Worm (Caenorhabditis elegans) whole organism, L1 larva: ENCODE data around the gene Y11D7A.9.
A peak's percentile ranks its signal among the peaks of the same experiment; 100 is the strongest.

Experiments
- C34B4.2 ChIP-seq: sonication (generic microtip); optimal IDR thresholded peaks from 2 replicates; lab custom pipeline; 2017; ENCODE audit warnings: mild to moderate bottlenecking, missing genetic modification characterization, missing compliant biosample characterization
- Y116A8C.19 ChIP-seq: sonication (generic microtip); optimal IDR thresholded peaks from 2 replicates; lab custom pipeline; 2016; ENCODE audit warnings: missing compliant biosample characterization, missing genetic modification characterization, borderline replicate concordance
- aha-1 ChIP-seq: fragments of 150-350 bp; optimal IDR thresholded peaks from 2 replicates; lab custom pipeline; 2014; ENCODE audit warnings: missing biosample characterization, missing genetic modification characterization
- alr-1 ChIP-seq: fragments of 200-800 bp; sonication (Bioruptor generic); optimal IDR thresholded peaks from 2 replicates; lab custom pipeline; 2018; ENCODE audit warnings: borderline replicate concordance, mild to moderate bottlenecking, missing genetic modification characterization, missing compliant biosample characterization
- ama-1 ChIP-seq: fragments of 150-350 bp; optimal IDR thresholded peaks from 2 replicates; lab custom pipeline; 2014
- blmp-1 ChIP-seq: fragments of 150-350 bp; optimal IDR thresholded peaks from 2 replicates; lab custom pipeline; 2014; ENCODE audit warnings: missing biosample characterization, missing genetic modification characterization
- ceh-63 ChIP-seq: fragments of 200-800 bp; sonication (Bioruptor generic); optimal IDR thresholded peaks from 2 replicates; lab custom pipeline; 2018; ENCODE audit warnings: mild to moderate bottlenecking, missing genetic modification characterization, missing compliant biosample characterization
- ceh-82 ChIP-seq, 3 experiments: fragments of 150-350 bp in 1 of 3; sonication (generic microtip) in 2 of 3; optimal IDR thresholded peaks; 2 replicates each; lab custom pipeline; 2014 to 2017; ENCODE audit warnings: missing biosample characterization in 3 of 3, missing genetic modification characterization in 3 of 3
- ceh-88 ChIP-seq: fragments of 200-800 bp; sonication (Bioruptor generic); IDR thresholded peaks from 2 replicates; pipeline ENCODE4 v1.3.6; 2022; ENCODE audit warnings: missing genetic modification characterization, missing compliant biosample characterization
- efl-1 ChIP-seq, 4 experiments: fragments of 150-350 bp; optimal IDR thresholded peaks in 3 of 4; peaks in 1 of 4; 1 replicate in 1 of 4; 2 replicates in 3 of 4; lab custom pipeline; 2014; ENCODE audit warnings: missing biosample characterization in 2 of 4, missing genetic modification characterization in 2 of 4, missing genetic modification reagents in 2 of 4
- efl-3 ChIP-seq: fragments of 200-800 bp; sonication (Bioruptor generic); optimal IDR thresholded peaks from 2 replicates; lab custom pipeline; 2018; ENCODE audit warnings: mild to moderate bottlenecking, missing genetic modification characterization, missing compliant biosample characterization
- egl-13 ChIP-seq: sonication (generic microtip); optimal IDR thresholded peaks from 2 replicates; lab custom pipeline; 2016; ENCODE audit warnings: missing genotype, missing genetic modification reagents, missing genetic modification characterization, missing compliant biosample characterization
- elt-3 ChIP-seq, 6 experiments: fragments of 150-350 bp in 1 of 6; sonication (generic microtip); optimal IDR thresholded peaks; 2 replicates each; lab custom pipeline; 2017 to 2018; ENCODE audit warnings: missing biosample characterization in 6 of 6, missing genetic modification characterization in 6 of 6, inconsistent platforms in 1 of 6
- fos-1 ChIP-seq: fragments of 150-350 bp; optimal IDR thresholded peaks from 2 replicates; lab custom pipeline; 2014; ENCODE audit warnings: missing biosample characterization, missing genetic modification characterization
- grh-1 ChIP-seq: fragments of 200-800 bp; sonication (Bioruptor generic); IDR thresholded peaks from 2 replicates; pipeline ENCODE4 v1.3.6; 2022; ENCODE audit warnings: missing genetic modification reagents, missing genetic modification characterization, missing compliant biosample characterization
- hlh-17 ChIP-seq: fragments of 200-800 bp; sonication (Bioruptor generic); optimal IDR thresholded peaks from 2 replicates; lab custom pipeline; 2018; ENCODE audit warnings: missing genetic modification characterization, mild to moderate bottlenecking, missing compliant biosample characterization, moderate library complexity, borderline replicate concordance
- hpl-2 ChIP-seq: fragments of 150-350 bp; optimal IDR thresholded peaks from 2 replicates; lab custom pipeline; 2014; ENCODE audit warnings: missing biosample characterization, missing genetic modification reagents, missing genetic modification characterization
- lin-13 ChIP-seq: fragments of 150-350 bp; optimal IDR thresholded peaks from 2 replicates; lab custom pipeline; 2014; ENCODE audit warnings: missing biosample characterization, missing genetic modification reagents, missing genetic modification characterization
- lin-15B ChIP-seq: fragments of 150-350 bp; sonication (generic microtip); optimal IDR thresholded peaks from 3 replicates; lab custom pipeline; 2014; ENCODE audit warnings: missing biosample characterization, missing genetic modification characterization
- lsy-2 ChIP-seq, 2 experiments: fragments of 150-350 bp; optimal IDR thresholded peaks; 2 replicates each; lab custom pipeline; 2014; ENCODE audit warnings: missing biosample characterization in 2 of 2, missing genetic modification characterization in 2 of 2
- nhr-20 ChIP-seq: sonication (generic microtip); optimal IDR thresholded peaks from 2 replicates; lab custom pipeline; 2016; ENCODE audit warnings: mild to moderate bottlenecking, missing genetic modification characterization, missing compliant biosample characterization
- nhr-237 ChIP-seq: fragments of 150-350 bp; optimal IDR thresholded peaks from 2 replicates; lab custom pipeline; 2014; ENCODE audit warnings: missing biosample characterization, missing genetic modification characterization
- nhr-28 ChIP-seq: fragments of 150-350 bp; optimal IDR thresholded peaks from 2 replicates; lab custom pipeline; 2014; ENCODE audit warnings: missing biosample characterization, missing genetic modification characterization
- nhr-71 ChIP-seq: sonication (generic microtip); optimal IDR thresholded peaks from 2 replicates; lab custom pipeline; 2016; ENCODE audit warnings: mild to moderate bottlenecking, missing genetic modification characterization, moderate library complexity, missing compliant biosample characterization
- nhr-84 ChIP-seq: sonication (generic microtip); optimal IDR thresholded peaks from 2 replicates; lab custom pipeline; 2017; ENCODE audit warnings: missing biosample characterization, missing genetic modification characterization
- nhr-85 ChIP-seq: sonication (generic microtip); peaks from one replicate; lab custom pipeline; 2016; ENCODE audit warnings: missing genetic modification characterization, inconsistent platforms, missing compliant biosample characterization
- nhr-90 ChIP-seq: sonication (generic microtip); optimal IDR thresholded peaks from 2 replicates; lab custom pipeline; 2016; ENCODE audit warnings: mild to moderate bottlenecking, missing genetic modification characterization, missing compliant biosample characterization; ENCODE audit not compliant: poor library complexity
- pag-3 ChIP-seq: sonication (generic microtip); optimal IDR thresholded peaks from 2 replicates; lab custom pipeline; 2017; ENCODE audit warnings: missing genetic modification characterization, mild to moderate bottlenecking, missing compliant biosample characterization, antibody characterized with exemption, borderline replicate concordance; ENCODE audit not compliant: insufficient read depth
- pax-3 ChIP-seq: fragments of 200-800 bp; sonication (Bioruptor generic); optimal IDR thresholded peaks from 2 replicates; lab custom pipeline; 2018; ENCODE audit warnings: mild to moderate bottlenecking, missing genetic modification characterization, moderate library complexity, missing compliant biosample characterization
- skn-1 ChIP-seq: fragments of 150-350 bp; optimal IDR thresholded peaks from 2 replicates; lab custom pipeline; 2014; ENCODE audit warnings: missing biosample characterization, missing genetic modification characterization
- snpc-4 ChIP-seq: fragments of 150-350 bp; optimal IDR thresholded peaks from 2 replicates; lab custom pipeline; 2014; ENCODE audit warnings: missing biosample characterization, missing genetic modification characterization
- snu-23 ChIP-seq: sonication (generic microtip); optimal IDR thresholded peaks from 2 replicates; lab custom pipeline; 2016; ENCODE audit warnings: missing genetic modification characterization, missing compliant biosample characterization
- sptf-1 ChIP-seq: fragments of 150-350 bp; optimal IDR thresholded peaks from 2 replicates; lab custom pipeline; 2014; ENCODE audit warnings: missing biosample characterization, missing genetic modification characterization
- tlp-1 ChIP-seq: fragments of 150-350 bp; optimal IDR thresholded peaks from 2 replicates; lab custom pipeline; 2014; ENCODE audit warnings: missing biosample characterization, missing genetic modification characterization
- unc-30 ChIP-seq: sonication (generic microtip); optimal IDR thresholded peaks from 2 replicates; lab custom pipeline; 2017; ENCODE audit warnings: missing biosample characterization, missing genetic modification characterization
- unc-62 ChIP-seq: fragments of 150-350 bp; optimal IDR thresholded peaks from 2 replicates; lab custom pipeline; 2014; ENCODE audit warnings: missing biosample characterization, missing genetic modification reagents, missing genetic modification characterization
- unc-86 ChIP-seq: sonication (generic microtip); optimal IDR thresholded peaks from 2 replicates; lab custom pipeline; 2016; ENCODE audit warnings: missing genetic modification characterization, missing compliant biosample characterization
- unc-98 ChIP-seq: fragments of 200-800 bp; sonication (Bioruptor generic); IDR thresholded peaks from 2 replicates; pipeline ENCODE4 v1.3.6; 2022; ENCODE audit warnings: missing genetic modification characterization, missing compliant biosample characterization
- xbp-1 ChIP-seq: sonication (generic microtip); optimal IDR thresholded peaks from 2 replicates; lab custom pipeline; 2016; ENCODE audit warnings: missing genetic modification characterization, missing compliant biosample characterization
- zip-4 ChIP-seq: fragments of 200-800 bp; sonication (Bioruptor generic); optimal IDR thresholded peaks from 2 replicates; lab custom pipeline; 2018; ENCODE audit warnings: mild to moderate bottlenecking, missing genetic modification characterization, moderate library complexity, missing compliant biosample characterization
- ztf-11 ChIP-seq, 2 experiments: sonication (generic microtip); optimal IDR thresholded peaks; 2 replicates each; lab custom pipeline; 2016 to 2017; ENCODE audit warnings: missing genetic modification characterization in 2 of 2, missing biosample characterization in 1 of 2, missing compliant biosample characterization in 1 of 2
- ztf-4 ChIP-seq: fragments of 150-350 bp; optimal IDR thresholded peaks from 2 replicates; lab custom pipeline; 2014; ENCODE audit warnings: missing biosample characterization, missing genetic modification characterization

Y11D7A.9 gene

DNA sequence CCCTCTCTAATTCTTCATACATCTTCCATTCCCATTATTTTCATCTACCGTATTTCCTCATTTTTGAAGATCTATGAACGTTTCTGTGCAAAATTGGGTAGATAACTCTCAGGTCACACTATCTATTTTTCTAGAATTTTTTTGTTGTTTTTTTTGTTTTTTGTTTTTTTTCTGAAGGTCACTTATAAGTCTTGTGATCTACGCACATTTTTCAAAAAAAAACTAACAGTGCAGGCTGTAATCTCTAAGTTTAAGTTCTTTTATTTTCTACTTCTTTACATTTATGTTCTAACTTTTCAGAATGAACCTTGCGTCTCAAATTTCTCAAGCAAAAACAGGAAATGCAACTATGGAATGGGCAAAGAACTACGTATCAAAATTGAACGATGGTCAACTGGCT is 13.9 kb upstream of the Y11D7A.9 start, which contains the start of gene flh-3:
TSS of gene flh-3 (plus strand) at position 301 of the 400 bp plus-strand sequence.
- no peak for TF ChIP-seq snu-23 (GFP tag; lab: Kevin White, UChicago)
- TF ChIP-seq ztf-11 (tag; optimal IDR thresholded peaks at IDR 0.05; lab: Kevin White, UChicago): no peak
- TF ChIP-seq ztf-4 (tag; lab: Kevin White, UChicago): no peak
- TF ChIP-seq xbp-1 (tag; lab: Kevin White, UChicago): no peak
- no peak for TF ChIP-seq nhr-84 (tag; lab: Kevin White, UChicago)
- no peak for TF ChIP-seq efl-3
- TF ChIP-seq alr-1 (tag; lab: Kevin White, UChicago): no peak
- TF ChIP-seq elt-3 (tag; optimal IDR thresholded peaks at IDR 0.05; lab: Kevin White, UChicago): no peak
- TF ChIP-seq hlh-17 (GFP tag; lab: Kevin White, UChicago): no peak
- TF ChIP-seq C34B4.2: no peak
- no peak for TF ChIP-seq unc-98
- no peak for TF ChIP-seq snpc-4 (tag; lab: Kevin White, UChicago)
- no peak for TF ChIP-seq skn-1 (tag; lab: Kevin White, UChicago)
- no peak for TF ChIP-seq unc-30 (tag; lab: Kevin White, UChicago)
- no peak for TF ChIP-seq fos-1 (tag; lab: Kevin White, UChicago)
- no peak for TF ChIP-seq lin-13 (GFP tag; lab: Kevin White, UChicago)
- TF ChIP-seq, all 84 proteins: peak for 0

DNA sequence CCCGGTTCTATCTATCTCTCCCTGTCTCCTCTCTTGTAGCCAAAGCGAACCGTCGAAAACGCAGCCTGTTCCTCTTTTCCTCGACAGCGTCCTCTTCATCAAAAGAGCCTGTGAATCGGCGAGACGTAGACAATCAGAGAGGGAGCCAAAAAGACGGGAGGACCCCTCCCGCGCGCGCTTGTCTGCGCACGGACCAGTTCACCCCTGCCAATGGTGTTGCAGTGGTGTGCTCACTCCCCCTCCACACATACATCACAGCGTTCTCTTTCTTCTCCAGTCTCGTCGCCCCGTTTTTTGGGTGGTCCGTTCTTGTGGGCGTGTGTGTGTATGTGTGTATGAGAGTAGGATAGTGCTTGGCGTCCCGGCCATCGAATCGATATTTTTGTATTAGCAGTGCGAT is 13.0 kb upstream of the Y11D7A.9 start:
- TF ChIP-seq efl-1 (optimal IDR thresholded peaks at IDR 0.05; lab: Kevin White, UChicago): no peak
- peak in 1 of 2 experiments; percentile 11 for TF ChIP-seq efl-1 (GFP tag; optimal IDR thresholded peaks at IDR 0.05 in 1 of 2; lab: Kevin White, UChicago)
- TF ChIP-seq unc-62: no peak
- peak in 1 of 2 experiments; percentile 28 for TF ChIP-seq ztf-11 (tag; optimal IDR thresholded peaks at IDR 0.05; lab: Kevin White, UChicago)
- TF ChIP-seq hpl-2: no peak
- no peak for TF ChIP-seq grh-1
- no peak for TF ChIP-seq lsy-2 (tag; optimal IDR thresholded peaks at IDR 0.05; lab: Kevin White, UChicago)
- TF ChIP-seq nhr-90: no peak
- TF ChIP-seq snpc-4 (tag; lab: Kevin White, UChicago): no peak
- TF ChIP-seq ceh-63 (GFP tag; lab: Kevin White, UChicago): no peak
- TF ChIP-seq ceh-82 (tag; optimal IDR thresholded peaks at IDR 0.05; lab: Kevin White, UChicago): no peak
- TF ChIP-seq unc-86 (tag; lab: Kevin White, UChicago): no peak

ce11 chrIV:9267581-9267980 is 11.7 kb upstream of the Y11D7A.9 start:
- TF ChIP-seq nhr-28 (tag; lab: Kevin White, UChicago) (no peak), lin-15B (no peak), blmp-1 (tag; lab: Kevin White, UChicago) (peak; percentile 56)

DNA sequence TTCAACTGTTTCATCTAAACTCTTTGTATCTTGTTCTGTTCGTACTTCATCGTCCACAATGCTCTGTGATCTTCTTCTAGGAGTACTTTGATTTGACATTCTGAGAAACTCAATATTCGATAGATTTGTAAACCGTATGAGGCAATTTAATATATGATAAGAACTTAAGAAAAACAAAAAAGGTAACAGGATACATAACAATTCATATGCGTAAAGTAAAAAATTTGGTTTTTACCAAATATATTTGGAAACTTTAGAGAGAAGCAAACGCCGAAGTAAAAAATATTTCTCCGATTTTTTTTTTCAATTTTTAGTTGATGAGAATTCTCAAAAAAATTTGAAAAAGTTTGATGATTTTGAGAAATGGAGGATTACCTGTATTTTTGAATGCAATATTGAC is 10.5 kb upstream of the Y11D7A.9 start, which contains the start of gene Y11D7A.19:
TSS of gene Y11D7A.19 (minus strand) at position 101 of the 400 bp plus-strand sequence.
- TF ChIP-seq nhr-85 (tag; lab: Kevin White, UChicago): no peak
- no peak for TF ChIP-seq zip-4 (GFP tag; lab: Kevin White, UChicago)
- no peak for TF ChIP-seq ceh-88 (GFP tag; lab: Robert Waterston, UW)

DNA sequence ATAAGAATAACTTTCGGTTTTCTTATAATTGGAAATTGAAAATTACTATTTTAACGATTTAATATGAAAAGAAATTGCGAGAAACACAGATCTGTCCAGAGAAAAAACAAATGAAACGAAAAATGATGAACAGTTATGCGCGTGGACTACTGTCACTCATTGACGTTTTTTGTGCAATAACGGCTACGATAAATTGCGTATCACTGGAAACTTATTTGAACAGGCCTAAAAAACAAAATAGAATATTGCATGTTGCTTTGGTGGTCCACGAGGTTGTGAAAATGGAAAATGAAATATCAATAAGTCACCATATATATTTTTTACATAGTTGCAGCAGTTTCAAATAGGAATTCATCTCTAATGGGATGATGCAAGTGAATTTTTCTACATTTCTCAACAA is 8.6 kb upstream of the Y11D7A.9 start:
- no peak for TF ChIP-seq Y116A8C.19 (tag; lab: Kevin White, UChicago)
- no peak for TF ChIP-seq lin-15B
- no peak for TF ChIP-seq sptf-1
- no peak for TF ChIP-seq nhr-71
- TF ChIP-seq nhr-237: no peak
- TF ChIP-seq pax-3 (tag; lab: Kevin White, UChicago): no peak
- TF ChIP-seq tlp-1 (tag; lab: Kevin White, UChicago): no peak
- no peak for TF ChIP-seq nhr-20 (tag; lab: Kevin White, UChicago)
- TF ChIP-seq elt-3 (tag; optimal IDR thresholded peaks at IDR 0.05; lab: Kevin White, UChicago): no peak
- TF ChIP-seq aha-1: no peak
- no peak for TF ChIP-seq pag-3
- TF ChIP-seq unc-30 (tag; lab: Kevin White, UChicago): no peak
- no peak for TF ChIP-seq ama-1 (lab: Kevin White, UChicago)
- no peak for TF ChIP-seq egl-13 (tag; lab: Kevin White, UChicago)
